Fruit fly (Drosophila melanogaster) whole organism, embryonic: ENCODE measurements around the gene CG8135.

Experiments used
- Ada2b ChIP-seq: fragments of 200-800 bp; sonication (Bioruptor generic); IDR thresholded peaks from 2 replicates; pipeline ENCODE4 v1.3.6; 2022; ENCODE audit warnings: missing biosample characterization, missing genetic modification characterization
- CG11247 ChIP-seq: fragments of 200-800 bp; sonication (Bioruptor generic); IDR thresholded peaks from 2 replicates; pipeline ENCODE4 v1.3.6; 2022; ENCODE audit warnings: missing biosample characterization, missing genetic modification characterization
- CG13287 ChIP-seq: fragments of 200-800 bp; sonication (Bioruptor generic); IDR thresholded peaks from 2 replicates; pipeline ENCODE4 v1.3.6; 2022; ENCODE audit warnings: missing biosample characterization, missing genetic modification characterization; ENCODE audit not compliant: partially characterized antibody
- CG14050 ChIP-seq: fragments of 200-800 bp; sonication (Bioruptor generic); IDR thresholded peaks from 3 replicates; pipeline ENCODE4 v1.3.6; 2022; ENCODE audit warnings: missing biosample characterization, missing genetic modification characterization
- CG16863 ChIP-seq: fragments of 200-800 bp; sonication (Bioruptor generic); optimal IDR thresholded peaks from 3 replicates; lab custom pipeline; 2016; ENCODE audit warnings: missing biosample characterization, missing genetic modification characterization
- CG17912 ChIP-seq: fragments of 200-800 bp; sonication (Bioruptor generic); optimal IDR thresholded peaks from 2 replicates; lab custom pipeline; 2018; ENCODE audit warnings: missing biosample characterization, mild to moderate bottlenecking, missing genetic modification characterization
- CG2199 ChIP-seq: fragments of 200-800 bp; sonication (Bioruptor generic); IDR thresholded peaks from 3 replicates; pipeline ENCODE4 v1.3.6; 2022; ENCODE audit warnings: missing biosample characterization, missing genetic modification characterization
- CG30403 ChIP-seq: fragments of 200-800 bp; sonication (Bioruptor generic); optimal IDR thresholded peaks from 3 replicates; lab custom pipeline; 2016; ENCODE audit warnings: missing biosample characterization, missing genetic modification characterization
- CG3407 ChIP-seq: fragments of 200-800 bp; sonication (Bioruptor generic); optimal IDR thresholded peaks from 2 replicates; lab custom pipeline; 2018; ENCODE audit warnings: missing biosample characterization, mild to moderate bottlenecking, missing genetic modification characterization
- CG34376 ChIP-seq: fragments of 200-800 bp; sonication (Bioruptor generic); optimal IDR thresholded peaks from 2 replicates; lab custom pipeline; 2018; ENCODE audit warnings: missing biosample characterization, mild to moderate bottlenecking, missing genetic modification characterization
- CG34422 ChIP-seq: fragments of 200-800 bp; sonication (Bioruptor generic); IDR thresholded peaks from 3 replicates; pipeline ENCODE4 v1.3.6; 2022; ENCODE audit warnings: missing biosample characterization, missing genetic modification characterization
- CG5953 ChIP-seq: fragments of 200-800 bp; sonication (Bioruptor generic); IDR thresholded peaks from 2 replicates; pipeline ENCODE4 v1.3.6; 2022; ENCODE audit warnings: missing biosample characterization, missing genetic modification characterization
- CG6175 ChIP-seq: fragments of 200-800 bp; sonication (Bioruptor generic); IDR thresholded peaks from 3 replicates; pipeline ENCODE4 v1.3.6; 2022; ENCODE audit warnings: missing biosample characterization, missing genetic modification characterization
- CG6791 ChIP-seq: fragments of 200-800 bp; sonication (Bioruptor generic); IDR thresholded peaks from 3 replicates; pipeline ENCODE4 v1.3.6; 2022; ENCODE audit warnings: missing biosample characterization, missing genetic modification characterization; ENCODE audit not compliant: partially characterized antibody
- CG7786 ChIP-seq: fragments of 200-800 bp; sonication (Bioruptor generic); optimal IDR thresholded peaks from 2 replicates; lab custom pipeline; 2016; ENCODE audit warnings: missing biosample characterization, missing genetic modification characterization
- CG8359 ChIP-seq: fragments of 200-800 bp; sonication (Bioruptor generic); optimal IDR thresholded peaks from 2 replicates; lab custom pipeline; 2017; ENCODE audit warnings: missing biosample characterization, mild to moderate bottlenecking, missing genetic modification characterization, borderline replicate concordance
- CG9437 ChIP-seq: fragments of 200-800 bp; sonication (Bioruptor generic); optimal IDR thresholded peaks from 2 replicates; lab custom pipeline; 2018; ENCODE audit warnings: missing biosample characterization, mild to moderate bottlenecking, missing genetic modification characterization
- D ChIP-seq, 2 experiments: fragments of 200-800 bp in 1 of 2; fragments of >200 bp in 1 of 2; sonication (Bioruptor generic) in 1 of 2; optimal IDR thresholded peaks; 2 replicates in 1 of 2; 3 replicates in 1 of 2; lab custom pipeline; 2017; ENCODE audit warnings: mild to moderate bottlenecking in 1 of 2, missing biosample characterization in 1 of 2, missing genetic modification characterization in 1 of 2, missing genetic modification reagents in 1 of 2
- Ets65A ChIP-seq: fragments of 200-800 bp; sonication (Bioruptor generic); peaks from one replicate; lab custom pipeline; 2016; ENCODE audit warnings: missing biosample characterization, missing genetic modification characterization
- H2.0 ChIP-seq: fragments of 200-800 bp; sonication (Bioruptor generic); IDR thresholded peaks from 2 replicates; pipeline ENCODE4 v1.3.6; 2022; ENCODE audit warnings: missing biosample characterization, missing genetic modification characterization
- Med ChIP-seq: fragments of 200-800 bp; sonication (Bioruptor generic); peaks from one replicate; lab custom pipeline; 2016; ENCODE audit warnings: missing biosample characterization, missing genetic modification characterization, mild to moderate bottlenecking, inconsistent platforms, moderate library complexity
- NFAT ChIP-seq: fragments of 200-800 bp; sonication (Bioruptor generic); IDR thresholded peaks from 2 replicates; pipeline ENCODE4 v1.3.6; 2022; ENCODE audit warnings: missing biosample characterization, missing genetic modification characterization
- NK7.1 ChIP-seq: fragments of 200-800 bp; sonication (Bioruptor generic); optimal IDR thresholded peaks from 3 replicates; lab custom pipeline; 2016; ENCODE audit warnings: missing biosample characterization, missing genetic modification characterization
- Neu2 ChIP-seq: fragments of 200-800 bp; sonication (Bioruptor generic); optimal IDR thresholded peaks from 3 replicates; lab custom pipeline; 2016; ENCODE audit warnings: missing biosample characterization, missing genetic modification characterization, borderline replicate concordance
- NfI ChIP-seq: fragments of 200-800 bp; sonication (Bioruptor generic); optimal IDR thresholded peaks from 3 replicates; lab custom pipeline; 2018; ENCODE audit warnings: missing biosample characterization, mild to moderate bottlenecking, missing genetic modification characterization, moderate library complexity
- Xrp1 ChIP-seq: fragments of 200-800 bp; sonication (Bioruptor generic); IDR thresholded peaks from 2 replicates; pipeline ENCODE4 v1.3.6; 2022; ENCODE audit warnings: missing biosample characterization, missing genetic modification characterization
- bbx ChIP-seq: fragments of 200-800 bp; sonication (Bioruptor generic); IDR thresholded peaks from 2 replicates; pipeline ENCODE4 v1.3.6; 2022; ENCODE audit warnings: missing biosample characterization, missing genetic modification characterization; ENCODE audit not compliant: partially characterized antibody
- chinmo ChIP-seq: fragments of 200-800 bp; sonication (Bioruptor generic); IDR thresholded peaks from 4 replicates; pipeline ENCODE4 v1.3.6; 2022; ENCODE audit warnings: missing biosample characterization, missing genetic modification characterization; ENCODE audit not compliant: partially characterized antibody
- crol ChIP-seq: fragments of 200-800 bp; sonication (Bioruptor generic); IDR thresholded peaks from 2 replicates; pipeline ENCODE4 v1.3.6; 2022; ENCODE audit warnings: missing biosample characterization, missing genetic modification characterization
- cwo ChIP-seq: fragments of 200-800 bp; sonication (Bioruptor generic); optimal IDR thresholded peaks from 3 replicates; lab custom pipeline; 2017; ENCODE audit warnings: missing biosample characterization, missing genetic modification characterization, mild to moderate bottlenecking, moderate library complexity, missing genetic modification reagents
- exex ChIP-seq: fragments of 200-800 bp; sonication (Bioruptor generic); optimal IDR thresholded peaks from 4 replicates; lab custom pipeline; 2018; ENCODE audit warnings: missing biosample characterization, mild to moderate bottlenecking, missing genetic modification characterization, moderate library complexity
- gcm ChIP-seq: fragments of 200-800 bp; sonication (Bioruptor generic); optimal IDR thresholded peaks from 2 replicates; lab custom pipeline; 2019; ENCODE audit warnings: missing biosample characterization, mild to moderate bottlenecking, missing genetic modification characterization, moderate library complexity
- grn ChIP-seq: fragments of 200-800 bp; sonication (Bioruptor generic); optimal IDR thresholded peaks from 3 replicates; lab custom pipeline; 2017; ENCODE audit warnings: missing biosample characterization, missing genetic modification characterization
- insv ChIP-seq, 2 experiments: fragments of 200-800 bp; sonication (Bioruptor generic); optimal IDR thresholded peaks; 3 replicates each; lab custom pipeline; 2016 to 2018; ENCODE audit warnings: missing biosample characterization in 2 of 2, missing genetic modification characterization in 2 of 2
- knrl ChIP-seq: fragments of 200-800 bp; sonication (Bioruptor generic); IDR thresholded peaks from 3 replicates; pipeline ENCODE4 v1.3.6; 2022; ENCODE audit warnings: missing biosample characterization, missing genetic modification characterization; ENCODE audit not compliant: partially characterized antibody
- org-1 ChIP-seq: fragments of 200-800 bp; sonication (Bioruptor generic); optimal IDR thresholded peaks from 2 replicates; lab custom pipeline; 2017; ENCODE audit warnings: missing biosample characterization, missing genetic modification characterization
- sens ChIP-seq: fragments of 200-800 bp; sonication (Bioruptor generic); peaks from one replicate; lab custom pipeline; 2016; ENCODE audit warnings: missing biosample characterization, missing genetic modification characterization
- slbo ChIP-seq: fragments of 200-800 bp; sonication (Bioruptor generic); IDR thresholded peaks from 2 replicates; pipeline ENCODE4 v1.3.6; 2022; ENCODE audit warnings: missing biosample characterization, missing genetic modification characterization
- so ChIP-seq: fragments of 200-800 bp; sonication (Bioruptor generic); IDR thresholded peaks from 3 replicates; pipeline ENCODE4 v1.3.6; 2022; ENCODE audit warnings: missing biosample characterization, missing genetic modification characterization
- twi ChIP-seq: fragments of 200-800 bp; optimal IDR thresholded peaks from 2 replicates; lab custom pipeline; 2019; ENCODE audit warnings: missing biosample characterization, mild to moderate bottlenecking, missing genetic modification characterization, moderate library complexity
- unc-4 ChIP-seq: fragments of 200-800 bp; sonication (Bioruptor generic); IDR thresholded peaks from 2 replicates; pipeline ENCODE4 v1.3.6; 2022; ENCODE audit warnings: missing biosample characterization, missing genetic modification characterization; ENCODE audit not compliant: partially characterized antibody
- yki ChIP-seq: fragments of >200 bp; optimal IDR thresholded peaks from 3 replicates; lab custom pipeline; 2018
- zen2 ChIP-seq: fragments of 200-800 bp; sonication (Bioruptor generic); IDR thresholded peaks from 3 replicates; pipeline ENCODE4 v1.3.6; 2022; ENCODE audit warnings: missing biosample characterization, missing genetic modification characterization; ENCODE audit not compliant: partially characterized antibody

The CG8135 gene

dm6 chr3R:9434543-9435407 is 30.6 kb downstream of the CG8135 start (continued):
- peak; percentile 54 for TF ChIP-seq exex (tag; lab: Kevin White, UChicago)

dm6 chr3R:9435898-9436297 is 31.7 kb downstream of the CG8135 start:
- TF ChIP-seq bbx (no peak), CG3407 (GFP tag; lab: Kevin White, UChicago) (no peak), Ets65A (GFP tag; lab: Kevin White, UChicago) (peak; percentile 78), sens (GFP tag; lab: Kevin White, UChicago) (peak; percentile 53), Neu2 (GFP tag; lab: Kevin White, UChicago) (no peak), CG9437 (no peak), CG11247 (GFP tag; lab: Robert Waterston, UW) (no peak)

- TF ChIP-seq insv (GFP tag; optimal IDR thresholded peaks at IDR 0.05; lab: Kevin White, UChicago) (no peak), Xrp1 (GFP tag; lab: Robert Waterston, UW) (peak; percentile 4; the same call in 1 of the 2 replicates), CG8359 (GFP tag; lab: Kevin White, UChicago) (no peak), zen2 (GFP tag; lab: Robert Waterston, UW) (peak; percentile 84; the same call in 2 of the 3 replicates), CG16863 (GFP tag; lab: Kevin White, UChicago) (peak; percentile 8), CG13287 (GFP tag; lab: Robert Waterston, UW) (peak; percentile 53; the same call in 1 of the 2 replicates), CG30403 (GFP tag; lab: Kevin White, UChicago) (no peak), gcm (GFP tag; lab: Kevin White, UChicago) (peak; percentile 12), CG34422 (0 out of 3 replicates have a peak, but pooled peaks have one; percentile 20), yki (lab: Kevin White, UChicago) (peak; percentile 24), CG7786 (GFP tag; lab: Kevin White, UChicago) (peak; percentile 21), knrl (GFP tag; lab: Robert Waterston, UW) (0 out of 3 replicates have a peak, but pooled peaks have one; percentile 32), CG34376 (GFP tag; lab: Kevin White, UChicago) (peak; percentile 92), CG5953 (GFP tag; lab: Robert Waterston, UW) (no peak), Ada2b (GFP tag; lab: Robert Waterston, UW) (no peak), H2.0 (GFP tag; lab: Robert Waterston, UW) (0 out of 2 replicates have a peak, but pooled peaks have one; percentile 10), cwo (GFP tag; lab: Kevin White, UChicago) (peak; percentile 99), NfI (peak; percentile 6), CG2199 (GFP tag; lab: Robert Waterston, UW) (no peak), CG6175 (peak; percentile 97), CG17912 (no peak), slbo (0 out of 2 replicates have a peak, but pooled peaks have one; percentile 25), CG14050 (GFP tag; lab: Robert Waterston, UW) (no peak), crol (peak; percentile 92), chinmo (GFP tag; lab: Robert Waterston, UW) (peak; percentile 99), unc-4 (GFP tag; lab: Robert Waterston, UW) (0 out of 2 replicates have a peak, but pooled peaks have one; percentile 43), NK7.1 (peak; percentile 15), org-1 (peak; percentile 35), twi (tag; lab: Kevin White, UChicago) (no peak), D (optimal IDR thresholded peaks at IDR 0.05; lab: Kevin White, UChicago) (no peak), D (GFP tag; optimal IDR thresholded peaks at IDR 0.05; lab: Kevin White, UChicago) (no peak), Med (peak; percentile 30), CG6791 (GFP tag; lab: Robert Waterston, UW) (0 out of 3 replicates have a peak, but pooled peaks have one; percentile 29), NFAT (peak; percentile 12; the same call in 1 of the 2 replicates), so (peak; percentile 57; the same call in 2 of the 3 replicates), grn (GFP tag; lab: Kevin White, UChicago) (peak; percentile 18)
Measured at dm6 chr3R:9436358-9436972, 32.3 kb downstream of the CG8135 start.
